Fruit fly (Drosophila melanogaster): ENCODE measurements around the gene subdued.

- TF ChIP-seq insv (GFP tag; optimal IDR thresholded peaks at IDR 0.05) (no peak), gsb-n (tag; optimal IDR thresholded peaks at IDR 0.05) (no peak), CG5953 (GFP tag; IDR thresholded peaks at IDR 0.05) (no peak), CG16813 (GFP tag; IDR thresholded peaks at IDR 0.05; ENCODE audit: partially characterized antibody) (peak; percentile 75), ewg (GFP tag; optimal IDR thresholded peaks at IDR 0.05) (no peak)
These were observed 29.6 kb upstream of the subdued start for dm6 chr3R:19672136-19672535.

All from whole organism, embryonic.